Fruit fly (Drosophila melanogaster) whole organism, wandering third instar larva: Measurements from ENCODE around the gene CG14662.

Source experiments
- Abd-B ChIP-seq: fragments of >200 bp; optimal IDR thresholded peaks from 2 replicates; lab custom pipeline; 2017; ENCODE audit warnings: missing biosample characterization, missing genetic modification characterization
- CG32264 ChIP-seq: fragments of 200-800 bp; sonication (Bioruptor generic); optimal IDR thresholded peaks from 2 replicates; lab custom pipeline; 2016; ENCODE audit warnings: missing biosample characterization, missing genetic modification characterization
- Hr78 ChIP-seq: fragments of >200 bp; optimal IDR thresholded peaks from 2 replicates; lab custom pipeline; 2017; ENCODE audit warnings: missing biosample characterization, missing genetic modification characterization
- N ChIP-seq: fragments of >200 bp; optimal IDR thresholded peaks from 2 replicates; lab custom pipeline; 2018; ENCODE audit warnings: missing biosample characterization, missing external identifiers, missing genetic modification characterization
- dl ChIP-seq, 2 experiments: fragments of 175-275, 200-275 bp in 1 of 2; fragments of 200-275 bp in 1 of 2; sonication (Bioruptor generic); optimal IDR thresholded peaks; lab custom pipeline; 2018; ENCODE audit warnings: mild to moderate bottlenecking in 2 of 2, missing biosample characterization in 2 of 2, missing genetic modification characterization in 2 of 2, moderate library complexity in 2 of 2; ENCODE audit not compliant: partially characterized antibody in 2 of 2, insufficient read depth in 1 of 2
- dsf ChIP-seq: sonication (Bioruptor generic); optimal IDR thresholded peaks from 2 replicates; lab custom pipeline; 2016; ENCODE audit warnings: missing biosample characterization, missing genetic modification characterization, borderline replicate concordance
- ey ChIP-seq: fragments of 200-800 bp; sonication (Bioruptor generic); optimal IDR thresholded peaks from 2 replicates; lab custom pipeline; 2016; ENCODE audit warnings: missing biosample characterization, missing genetic modification characterization
- lola ChIP-seq: fragments of >200 bp; optimal IDR thresholded peaks from 2 replicates; lab custom pipeline; 2017; ENCODE audit warnings: missing biosample characterization, missing genetic modification characterization
- usp ChIP-seq: fragments of >200 bp; optimal IDR thresholded peaks from 2 replicates; lab custom pipeline; 2017; ENCODE audit warnings: missing biosample characterization, missing genetic modification characterization

dm6 chr3R:4994659-4995058 is 10.6 kb upstream of the CG14662 start:
- TF ChIP-seq usp (GFP tag; lab: Kevin White, UChicago) = no peak
- TF ChIP-seq N (GFP tag; lab: Kevin White, UChicago) = no peak
- no peak for TF ChIP-seq dsf (GFP tag; lab: Kevin White, UChicago)
- TF ChIP-seq Hr78 (GFP tag; lab: Kevin White, UChicago) = no peak
- TF ChIP-seq ey (GFP tag; lab: Kevin White, UChicago) = no peak
- TF ChIP-seq lola (GFP tag; lab: Kevin White, UChicago) = no peak
- no peak for TF ChIP-seq Abd-B (GFP tag; lab: Kevin White, UChicago)
- no peak for TF ChIP-seq dl (GFP tag; optimal IDR thresholded peaks at IDR 0.05; lab: Kevin White, UChicago; ENCODE audit: insufficient read depth in 1 of 2, partially characterized antibody in 2 of 2)
- no peak for TF ChIP-seq CG32264 (GFP tag; lab: Kevin White, UChicago)
